Fruit fly (Drosophila melanogaster) whole organism, adult: ENCODE measurements around the gene CG34043.
A peak's percentile ranks its signal among the peaks of the same experiment; 100 is the strongest.

Source experiments
- CG11617 ChIP-seq: fragments of 200-800 bp; sonication (Bioruptor generic); optimal IDR thresholded peaks from 2 replicates; lab custom pipeline; 2017; ENCODE audit warnings: mild to moderate bottlenecking, missing biosample characterization, missing genetic modification reagents, missing genetic modification characterization
- CG12768 ChIP-seq: fragments of 200-800 bp; sonication (Bioruptor generic); optimal IDR thresholded peaks from 2 replicates; lab custom pipeline; 2017; ENCODE audit warnings: missing biosample characterization, missing genetic modification characterization, mild to moderate bottlenecking, moderate library complexity, missing genetic modification reagents
- CG14711 ChIP-seq: fragments of 200-800 bp; sonication (Bioruptor generic); optimal IDR thresholded peaks from 2 replicates; lab custom pipeline; 2018; ENCODE audit warnings: missing biosample characterization, mild to moderate bottlenecking, missing genetic modification characterization, moderate library complexity
- CG1620 ChIP-seq: fragments of 200-800 bp; sonication (Bioruptor generic); optimal IDR thresholded peaks from 2 replicates; lab custom pipeline; 2016; ENCODE audit warnings: missing biosample characterization, missing genetic modification characterization
- CG33017 ChIP-seq: fragments of 200-800 bp; sonication (Bioruptor generic); optimal IDR thresholded peaks from 2 replicates; lab custom pipeline; 2018; ENCODE audit warnings: missing biosample characterization, mild to moderate bottlenecking, missing genetic modification characterization, moderate library complexity
- CG5204 ChIP-seq: fragments of 200-800 bp; sonication (Bioruptor generic); optimal IDR thresholded peaks from 2 replicates; lab custom pipeline; 2016; ENCODE audit warnings: missing biosample characterization, missing genetic modification characterization
- CG7045 ChIP-seq: fragments of 200-800 bp; sonication (Bioruptor generic); optimal IDR thresholded peaks from 2 replicates; lab custom pipeline; 2017; ENCODE audit warnings: missing biosample characterization, mild to moderate bottlenecking, missing genetic modification characterization
- CG7101 ChIP-seq: fragments of 200-800 bp; sonication (Bioruptor generic); optimal IDR thresholded peaks from 2 replicates; lab custom pipeline; 2018; ENCODE audit warnings: missing biosample characterization, mild to moderate bottlenecking, missing genetic modification characterization, moderate library complexity
- Clk ChIP-seq: fragments of 200-800 bp; sonication (Bioruptor generic); optimal IDR thresholded peaks from 2 replicates; lab custom pipeline; 2017; ENCODE audit warnings: missing biosample characterization, missing genetic modification characterization
- Crg-1 ChIP-seq: fragments of 200-800 bp; sonication (Bioruptor generic); optimal IDR thresholded peaks from 2 replicates; lab custom pipeline; 2016; ENCODE audit warnings: missing biosample characterization, missing genetic modification characterization
- Hr96 ChIP-seq: fragments of 200-800 bp; sonication (Bioruptor generic); optimal IDR thresholded peaks from 2 replicates; lab custom pipeline; 2016; ENCODE audit warnings: missing biosample characterization, missing genetic modification characterization
- Mnt ChIP-seq: fragments of 200-800 bp; sonication (Bioruptor generic); optimal IDR thresholded peaks from 2 replicates; lab custom pipeline; 2016; ENCODE audit warnings: missing biosample characterization, mild to moderate bottlenecking, missing genetic modification characterization
- bab1 ChIP-seq: fragments of 200-800 bp; sonication (Bioruptor generic); optimal IDR thresholded peaks from 3 replicates; lab custom pipeline; 2019; ENCODE audit warnings: missing biosample characterization, mild to moderate bottlenecking, missing genetic modification characterization, moderate library complexity
- cic ChIP-seq: fragments of 200-800 bp; sonication (Bioruptor generic); optimal IDR thresholded peaks from 2 replicates; lab custom pipeline; 2017; ENCODE audit warnings: missing biosample characterization, mild to moderate bottlenecking, missing genetic modification characterization, moderate library complexity
- cnc ChIP-seq, 2 experiments: fragments of >200 bp; optimal IDR thresholded peaks; 2 replicates each; lab custom pipeline; 2017
- kay ChIP-seq: fragments of 200-800 bp; sonication (Bioruptor generic); peaks from one replicate; lab custom pipeline; 2016; ENCODE audit warnings: missing biosample characterization, missing genetic modification characterization, borderline replicate concordance
- ovo ChIP-seq: fragments of 200-800 bp; sonication (Bioruptor generic); optimal IDR thresholded peaks from 2 replicates; lab custom pipeline; 2016; ENCODE audit warnings: missing biosample characterization, missing genetic modification characterization
- pad ChIP-seq: fragments of 200-800 bp; sonication (Bioruptor generic); optimal IDR thresholded peaks from 3 replicates; lab custom pipeline; 2017; ENCODE audit warnings: missing biosample characterization, missing genetic modification characterization, mild to moderate bottlenecking, moderate library complexity, missing genetic modification reagents
- tj ChIP-seq: fragments of 200-800 bp; sonication (Bioruptor generic); optimal IDR thresholded peaks from 3 replicates; lab custom pipeline; 2017; ENCODE audit warnings: missing biosample characterization, mild to moderate bottlenecking, missing genetic modification characterization, moderate library complexity
- toe ChIP-seq: fragments of 200-800 bp; sonication (Bioruptor generic); optimal IDR thresholded peaks from 2 replicates; lab custom pipeline; 2016; ENCODE audit warnings: missing biosample characterization, missing genetic modification characterization

CG34043 gene

dm6 chr2L:10263343-10263744 is 17.3 kb downstream of the CG34043 start, which contains the start of gene Rsf1:
Gene Rsf1, minus strand, starts transcription at chr2L:10263554.
- TF ChIP-seq toe (GFP tag; lab: Kevin White, UChicago) (no peak), CG11617 (GFP tag; lab: Kevin White, UChicago) (no peak), Mnt (no peak), CG1620 (GFP tag; lab: Kevin White, UChicago) (no peak), CG12768 (GFP tag; lab: Kevin White, UChicago) (no peak)

- TF ChIP-seq CG14711, result no peak
- TF ChIP-seq kay (GFP tag; lab: Kevin White, UChicago), result peak; percentile 91
These were observed 18.9 kb downstream of the CG34043 start for dm6 chr2L:10261774-10262173.

- TF ChIP-seq CG7045 (peak; percentile 61), CG1620 (GFP tag; lab: Kevin White, UChicago) (no peak), CG5204 (GFP tag; lab: Kevin White, UChicago) (no peak), Clk (GFP tag; lab: Kevin White, UChicago) (no peak), ovo (GFP tag; lab: Kevin White, UChicago) (no peak), Mnt (peak; percentile 21), kay (GFP tag; lab: Kevin White, UChicago) (peak; percentile 91), CG12768 (GFP tag; lab: Kevin White, UChicago) (peak; percentile 66), cic (GFP tag; lab: Kevin White, UChicago) (no peak), pad (peak; percentile 12), CG7101 (tag; lab: Kevin White, UChicago) (peak; percentile 47), toe (GFP tag; lab: Kevin White, UChicago) (no peak), bab1 (GFP tag; lab: Kevin White, UChicago) (peak; percentile 46), tj (peak; percentile 40), Hr96 (no peak), Crg-1 (GFP tag; lab: Kevin White, UChicago) (no peak), CG11617 (GFP tag; lab: Kevin White, UChicago) (peak; percentile 27), cnc (optimal IDR thresholded peaks at IDR 0.05; lab: Kevin White, UChicago) (no peak), CG33017 (peak; percentile 28), CG14711 (peak; percentile 73)
These were observed 19.8 kb downstream of the CG34043 start, which contains the start of gene Pten for dm6 chr2L:10260750-10261493. Gene Pten, minus strand, starts transcription at chr2L:10261049.

dm6 chr2L:10259960-10260749 is 20.5 kb downstream of the CG34043 start:
- no peak for TF ChIP-seq tj
- no peak for TF ChIP-seq cnc (optimal IDR thresholded peaks at IDR 0.05; lab: Kevin White, UChicago)
- TF ChIP-seq CG14711, result no peak
- TF ChIP-seq toe (GFP tag; lab: Kevin White, UChicago), result no peak

dm6 chr2L:10255725-10256158 is 24.9 kb downstream of the CG34043 start, which contains the start of gene CG5676:
Gene CG5676, minus strand, starts transcription at chr2L:10255891.
- peak; percentile 92 for TF ChIP-seq kay (GFP tag; lab: Kevin White, UChicago)
- peak; percentile 51 for TF ChIP-seq bab1 (GFP tag; lab: Kevin White, UChicago)
- TF ChIP-seq CG1620 (GFP tag; lab: Kevin White, UChicago), result no peak

- TF ChIP-seq CG7101 (tag; lab: Kevin White, UChicago), result no peak
- TF ChIP-seq tj, result no peak
- no peak for TF ChIP-seq cnc (optimal IDR thresholded peaks at IDR 0.05; lab: Kevin White, UChicago)
- no peak for TF ChIP-seq CG14711
- no peak for TF ChIP-seq Crg-1 (GFP tag; lab: Kevin White, UChicago)
- TF ChIP-seq bab1 (GFP tag; lab: Kevin White, UChicago), result no peak
- TF ChIP-seq Hr96, result no peak
- TF ChIP-seq CG5204 (GFP tag; lab: Kevin White, UChicago), result no peak
- no peak for TF ChIP-seq toe (GFP tag; lab: Kevin White, UChicago)
- no peak for TF ChIP-seq CG7045
- no peak for TF ChIP-seq Mnt
- TF ChIP-seq pad, result no peak
- no peak for TF ChIP-seq CG11617 (GFP tag; lab: Kevin White, UChicago)
These were observed 29.1 kb downstream of the CG34043 start, which contains the start of gene Ror for dm6 chr2L:10251592-10251991. Gene Ror, plus strand, starts transcription at chr2L:10251843.

- TF ChIP-seq CG14711 (peak; percentile 25), kay (GFP tag; lab: Kevin White, UChicago) (peak; percentile 98), Mnt (peak; percentile 30), cic (GFP tag; lab: Kevin White, UChicago) (peak; percentile 38), toe (GFP tag; lab: Kevin White, UChicago) (no peak), ovo (GFP tag; lab: Kevin White, UChicago) (no peak), Crg-1 (GFP tag; lab: Kevin White, UChicago) (no peak), CG1620 (GFP tag; lab: Kevin White, UChicago) (no peak), Hr96 (no peak), CG7045 (no peak), tj (no peak), CG5204 (GFP tag; lab: Kevin White, UChicago) (no peak), bab1 (GFP tag; lab: Kevin White, UChicago) (peak; percentile 51), Clk (GFP tag; lab: Kevin White, UChicago) (no peak), CG7101 (tag; lab: Kevin White, UChicago) (no peak), CG11617 (GFP tag; lab: Kevin White, UChicago) (no peak), cnc (optimal IDR thresholded peaks at IDR 0.05; lab: Kevin White, UChicago) (no peak), pad (no peak), CG33017 (no peak), CG12768 (GFP tag; lab: Kevin White, UChicago) (no peak)
These were observed 30.2 kb downstream of the CG34043 start, which contains the start of the genes bsk and CG31717 for dm6 chr2L:10250441-10250847. Gene bsk, minus strand, starts transcription at chr2L:10250501. Gene CG31717, plus strand, starts transcription at chr2L:10250737.
